Fruit fly (Drosophila melanogaster) whole organism, embryonic: ENCODE measurements around the gene TM9SF3.

Experiments used
- B-H2 ChIP-seq: fragments of 200-800 bp; sonication (Bioruptor generic); optimal IDR thresholded peaks from 2 replicates; lab custom pipeline; 2018; ENCODE audit warnings: missing biosample characterization, mild to moderate bottlenecking, missing genetic modification characterization
- CG11723 ChIP-seq: fragments of 200-800 bp; sonication (Bioruptor generic); optimal IDR thresholded peaks from 2 replicates; lab custom pipeline; 2017; ENCODE audit warnings: missing biosample characterization, mild to moderate bottlenecking, missing genetic modification characterization
- CG12104 ChIP-seq: fragments of 200-800 bp; sonication (Bioruptor generic); optimal IDR thresholded peaks from 3 replicates; lab custom pipeline; 2016; ENCODE audit warnings: missing biosample characterization, missing genetic modification characterization
- CG13894 ChIP-seq: fragments of 200-800 bp; sonication (Bioruptor generic); optimal IDR thresholded peaks from 3 replicates; lab custom pipeline; 2018; ENCODE audit warnings: missing biosample characterization, mild to moderate bottlenecking, missing genetic modification characterization, moderate library complexity
- CG14860 ChIP-seq: fragments of 200-800 bp; sonication (Bioruptor generic); IDR thresholded peaks from 3 replicates; pipeline ENCODE4 v1.3.6; 2022; ENCODE audit warnings: missing biosample characterization, missing genetic modification characterization; ENCODE audit not compliant: partially characterized antibody
- CG15073 ChIP-seq: fragments of 200-800 bp; sonication (Bioruptor generic); optimal IDR thresholded peaks from 2 replicates; lab custom pipeline; 2016; ENCODE audit warnings: missing biosample characterization, missing genetic modification characterization
- CG1602 ChIP-seq: fragments of 200-800 bp; sonication (Bioruptor generic); optimal IDR thresholded peaks from 3 replicates; lab custom pipeline; 2016; ENCODE audit warnings: missing biosample characterization, missing genetic modification characterization
- CG16779 ChIP-seq: fragments of 200-800 bp; sonication (Bioruptor generic); IDR thresholded peaks from 2 replicates; pipeline ENCODE4 v1.3.6; 2022; ENCODE audit warnings: missing biosample characterization, missing genetic modification characterization
- CG16813 ChIP-seq: fragments of 200-800 bp; sonication (Bioruptor generic); IDR thresholded peaks from 3 replicates; pipeline ENCODE4 v1.3.6; 2022; ENCODE audit warnings: missing biosample characterization, missing genetic modification characterization; ENCODE audit not compliant: partially characterized antibody
- CG2202 ChIP-seq: fragments of 200-800 bp; sonication (Bioruptor generic); optimal IDR thresholded peaks from 2 replicates; lab custom pipeline; 2018; ENCODE audit warnings: missing biosample characterization, mild to moderate bottlenecking, missing genetic modification characterization
- CG30020 ChIP-seq: fragments of 200-800 bp; optimal IDR thresholded peaks from 2 replicates; lab custom pipeline; 2019; ENCODE audit warnings: missing biosample characterization, mild to moderate bottlenecking, missing genetic modification characterization, moderate library complexity
- CG4707 ChIP-seq: fragments of 200-800 bp; sonication (Bioruptor generic); optimal IDR thresholded peaks from 2 replicates; lab custom pipeline; 2018; ENCODE audit warnings: missing biosample characterization, mild to moderate bottlenecking, missing genetic modification characterization, moderate library complexity
- CG5953 ChIP-seq: fragments of 200-800 bp; sonication (Bioruptor generic); IDR thresholded peaks from 2 replicates; pipeline ENCODE4 v1.3.6; 2022; ENCODE audit warnings: missing biosample characterization, missing genetic modification characterization
- CG7271 ChIP-seq: fragments of 200-800 bp; sonication (Bioruptor generic); optimal IDR thresholded peaks from 2 replicates; lab custom pipeline; 2018; ENCODE audit warnings: missing biosample characterization, mild to moderate bottlenecking, missing genetic modification characterization, moderate library complexity
- CG7556 ChIP-seq: fragments of 200-800 bp; sonication (Bioruptor generic); optimal IDR thresholded peaks from 2 replicates; lab custom pipeline; 2017; ENCODE audit warnings: missing biosample characterization, mild to moderate bottlenecking, missing genetic modification characterization
- CG8290 ChIP-seq, 3 experiments: fragments of 200-800 bp; sonication (Bioruptor generic); optimal IDR thresholded peaks; 2 replicates each; lab custom pipeline; 2016 to 2019; ENCODE audit warnings: missing biosample characterization in 3 of 3, missing genetic modification characterization in 3 of 3, mild to moderate bottlenecking in 2 of 3, moderate library complexity in 1 of 3
- CG8944 ChIP-seq: fragments of 200-800 bp; sonication (Bioruptor generic); optimal IDR thresholded peaks from 3 replicates; lab custom pipeline; 2016; ENCODE audit warnings: missing biosample characterization, missing genetic modification characterization
- CoRest ChIP-seq: fragments of 200-800 bp; sonication (Bioruptor generic); optimal IDR thresholded peaks from 3 replicates; lab custom pipeline; 2018; ENCODE audit warnings: missing biosample characterization, mild to moderate bottlenecking, missing genetic modification characterization, moderate library complexity
- Dad ChIP-seq: fragments of 200-800 bp; sonication (Bioruptor generic); optimal IDR thresholded peaks from 3 replicates; lab custom pipeline; 2016; ENCODE audit warnings: missing biosample characterization, missing genetic modification characterization
- Dek ChIP-seq: fragments of 200-800 bp; sonication (Bioruptor generic); optimal IDR thresholded peaks from 3 replicates; lab custom pipeline; 2019; ENCODE audit warnings: missing biosample characterization, mild to moderate bottlenecking, missing genetic modification characterization, moderate library complexity
- Dip2 ChIP-seq: fragments of 200-800 bp; sonication (Bioruptor generic); IDR thresholded peaks from 2 replicates; pipeline ENCODE4 v1.3.6; 2022; ENCODE audit warnings: missing biosample characterization, missing genetic modification characterization
- Dip3 ChIP-seq: fragments of 200-800 bp; sonication (Bioruptor generic); optimal IDR thresholded peaks from 3 replicates; lab custom pipeline; 2016; ENCODE audit warnings: missing biosample characterization, missing genetic modification characterization
- Dp ChIP-seq: fragments of 200-800 bp; sonication (Bioruptor generic); optimal IDR thresholded peaks from 2 replicates; lab custom pipeline; 2018; ENCODE audit warnings: missing biosample characterization, mild to moderate bottlenecking, missing genetic modification characterization, moderate library complexity
- Eip74EF ChIP-seq, 2 experiments: fragments of 200-800 bp in 1 of 2; fragments of >200 bp in 1 of 2; sonication (Bioruptor generic) in 1 of 2; optimal IDR thresholded peaks; 2 replicates each; lab custom pipeline; 2017 to 2019; ENCODE audit warnings: missing biosample characterization in 2 of 2, missing genetic modification characterization in 2 of 2, mild to moderate bottlenecking in 1 of 2, moderate library complexity in 1 of 2
- Hand ChIP-seq: fragments of 200-800 bp; sonication (Bioruptor generic); optimal IDR thresholded peaks from 2 replicates; lab custom pipeline; 2017; ENCODE audit warnings: mild to moderate bottlenecking, missing biosample characterization, missing genetic modification reagents, missing genetic modification characterization
- Hr3 ChIP-seq: fragments of 200-800 bp; sonication (Bioruptor generic); optimal IDR thresholded peaks from 3 replicates; lab custom pipeline; 2016; ENCODE audit warnings: missing biosample characterization, missing genetic modification characterization
- Hr39 ChIP-seq: fragments of >200 bp; optimal IDR thresholded peaks from 2 replicates; lab custom pipeline; 2017
- Hr78 ChIP-seq, 2 experiments: fragments of 200-800 bp in 1 of 2; fragments of >200 bp in 1 of 2; sonication (Bioruptor generic) in 1 of 2; optimal IDR thresholded peaks; 2 replicates each; lab custom pipeline; 2017 to 2019; ENCODE audit warnings: missing biosample characterization in 2 of 2, missing genetic modification characterization in 2 of 2, mild to moderate bottlenecking in 1 of 2, moderate library complexity in 1 of 2
- Lhr ChIP-seq: fragments of 200-800 bp; sonication (Bioruptor generic); optimal IDR thresholded peaks from 3 replicates; lab custom pipeline; 2017; ENCODE audit warnings: mild to moderate bottlenecking, missing biosample characterization, missing genetic modification reagents, missing genetic modification characterization
- Mrtf ChIP-seq: fragments of 200-800 bp; sonication (Bioruptor generic); IDR thresholded peaks from 3 replicates; pipeline ENCODE4 v1.3.6; 2022; ENCODE audit warnings: missing biosample characterization, missing genetic modification characterization
- Scr ChIP-seq: fragments of 200-800 bp; sonication (Bioruptor generic); IDR thresholded peaks from 2 replicates; pipeline ENCODE4 v1.3.6; 2022; ENCODE audit warnings: missing biosample characterization, missing genetic modification characterization; ENCODE audit not compliant: partially characterized antibody
- ash1 ChIP-seq: fragments of 200-800 bp; sonication (Bioruptor generic); optimal IDR thresholded peaks from 2 replicates; lab custom pipeline; 2018; ENCODE audit warnings: missing biosample characterization, mild to moderate bottlenecking, missing genetic modification characterization
- bbx ChIP-seq: fragments of 200-800 bp; sonication (Bioruptor generic); IDR thresholded peaks from 2 replicates; pipeline ENCODE4 v1.3.6; 2022; ENCODE audit warnings: missing biosample characterization, missing genetic modification characterization; ENCODE audit not compliant: partially characterized antibody
- chif ChIP-seq, 2 experiments: fragments of 200-800 bp; sonication (Bioruptor generic); optimal IDR thresholded peaks; 3 replicates each; lab custom pipeline; 2016; ENCODE audit warnings: missing biosample characterization in 2 of 2, missing genetic modification characterization in 2 of 2
- chinmo ChIP-seq: fragments of 200-800 bp; sonication (Bioruptor generic); IDR thresholded peaks from 4 replicates; pipeline ENCODE4 v1.3.6; 2022; ENCODE audit warnings: missing biosample characterization, missing genetic modification characterization; ENCODE audit not compliant: partially characterized antibody
- cwo ChIP-seq: fragments of 200-800 bp; sonication (Bioruptor generic); optimal IDR thresholded peaks from 3 replicates; lab custom pipeline; 2017; ENCODE audit warnings: missing biosample characterization, missing genetic modification characterization, mild to moderate bottlenecking, moderate library complexity, missing genetic modification reagents
- eve ChIP-seq, 2 experiments: fragments of >200 bp; optimal IDR thresholded peaks; 2 replicates each; lab custom pipeline; 2017; ENCODE audit warnings: missing biosample characterization in 2 of 2, missing genetic modification characterization in 2 of 2
- exex ChIP-seq: fragments of 200-800 bp; sonication (Bioruptor generic); optimal IDR thresholded peaks from 4 replicates; lab custom pipeline; 2018; ENCODE audit warnings: missing biosample characterization, mild to moderate bottlenecking, missing genetic modification characterization, moderate library complexity
- fd3F ChIP-seq: fragments of 200-800 bp; sonication (Bioruptor generic); optimal IDR thresholded peaks from 2 replicates; lab custom pipeline; 2018; ENCODE audit warnings: missing biosample characterization, mild to moderate bottlenecking, missing genetic modification characterization, moderate library complexity
- gem ChIP-seq: fragments of 200-800 bp; sonication (Bioruptor generic); optimal IDR thresholded peaks from 2 replicates; lab custom pipeline; 2019; ENCODE audit warnings: missing biosample characterization, mild to moderate bottlenecking, missing genetic modification characterization, moderate library complexity
- ham ChIP-seq: fragments of 200-800 bp; sonication (Bioruptor generic); IDR thresholded peaks from 2 replicates; pipeline ENCODE4 v1.3.6; 2022; ENCODE audit warnings: missing biosample characterization, missing genetic modification characterization
- knrl ChIP-seq: fragments of 200-800 bp; sonication (Bioruptor generic); IDR thresholded peaks from 3 replicates; pipeline ENCODE4 v1.3.6; 2022; ENCODE audit warnings: missing biosample characterization, missing genetic modification characterization; ENCODE audit not compliant: partially characterized antibody
- nmo ChIP-seq: fragments of 200-800 bp; sonication (Bioruptor generic); optimal IDR thresholded peaks from 2 replicates; lab custom pipeline; 2018; ENCODE audit warnings: missing biosample characterization, mild to moderate bottlenecking, missing genetic modification characterization, moderate library complexity
- odd ChIP-seq: fragments of 200-800 bp; sonication (Bioruptor generic); optimal IDR thresholded peaks from 2 replicates; lab custom pipeline; 2017; ENCODE audit warnings: missing biosample characterization, mild to moderate bottlenecking, missing genetic modification characterization
- repo ChIP-seq: fragments of 200-800 bp; sonication (Bioruptor generic); optimal IDR thresholded peaks from 2 replicates; lab custom pipeline; 2016; ENCODE audit warnings: missing biosample characterization, missing genetic modification characterization
- sim ChIP-seq: fragments of 200-800 bp; sonication (Bioruptor generic); IDR thresholded peaks from 2 replicates; pipeline ENCODE4 v1.3.6; 2022; ENCODE audit warnings: missing biosample characterization, missing genetic modification characterization
- trem ChIP-seq: fragments of 200-800 bp; optimal IDR thresholded peaks from 3 replicates; lab custom pipeline; 2019; ENCODE audit warnings: missing biosample characterization, mild to moderate bottlenecking, missing genetic modification characterization, moderate library complexity
- vfl ChIP-seq: fragments of 200-800 bp; sonication (Bioruptor generic); optimal IDR thresholded peaks from 2 replicates; lab custom pipeline; 2016; ENCODE audit warnings: missing biosample characterization, missing genetic modification characterization
- vvl ChIP-seq: fragments of 200-800 bp; sonication (Bioruptor generic); IDR thresholded peaks from 2 replicates; pipeline ENCODE4 v1.3.6; 2022; ENCODE audit warnings: missing biosample characterization, missing genetic modification characterization
- zfh2 ChIP-seq: fragments of 200-800 bp; sonication (Bioruptor generic); optimal IDR thresholded peaks from 2 replicates; lab custom pipeline; 2016; ENCODE audit warnings: missing biosample characterization, missing genetic modification characterization

TM9SF3 gene

DNA sequence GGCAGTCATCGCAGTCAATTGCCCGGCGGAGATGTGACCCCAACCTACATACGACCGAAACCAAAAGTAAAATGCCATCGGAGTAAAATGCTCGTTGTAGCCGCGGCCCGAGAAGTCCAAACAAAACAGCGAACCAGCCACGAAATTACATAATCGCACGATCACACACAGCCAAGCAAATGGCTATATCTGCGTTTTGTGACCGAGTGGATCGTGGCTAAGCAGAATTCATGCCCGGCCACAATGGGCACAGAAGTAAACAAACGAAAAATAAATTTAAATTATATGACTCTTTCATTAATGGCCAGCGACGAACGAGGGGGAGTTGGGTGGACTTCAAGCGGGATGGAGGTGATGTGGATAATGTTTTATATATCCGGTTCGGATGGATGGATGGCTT lies 34.1 kb downstream of the TM9SF3 start:
- TF ChIP-seq chif (GFP tag; optimal IDR thresholded peaks at IDR 0.05; lab: Kevin White, UChicago) = no peak
- no peak for TF ChIP-seq CG14860
- peak in 1 of 2 experiments; percentile 18 for TF ChIP-seq Eip74EF (GFP tag; optimal IDR thresholded peaks at IDR 0.05; lab: Kevin White, UChicago)
- TF ChIP-seq trem = no peak
- no peak for TF ChIP-seq nmo (GFP tag; lab: Kevin White, UChicago)
- no peak for TF ChIP-seq CG5953 (GFP tag; lab: Robert Waterston, UW)
- no peak for TF ChIP-seq fd3F (GFP tag; lab: Kevin White, UChicago)
- no peak for TF ChIP-seq Scr (GFP tag; lab: Robert Waterston, UW)
- no peak for TF ChIP-seq Dip3 (GFP tag; lab: Kevin White, UChicago)
- TF ChIP-seq odd (GFP tag; lab: Kevin White, UChicago) = no peak
- no peak for TF ChIP-seq ash1
- TF ChIP-seq Hand (GFP tag; lab: Kevin White, UChicago) = no peak
- TF ChIP-seq Dek (tag; lab: Kevin White, UChicago) = no peak
- TF ChIP-seq CG8290 (GFP tag; optimal IDR thresholded peaks at IDR 0.05; lab: Kevin White, UChicago) = no peak
- TF ChIP-seq CG8290 (tag; optimal IDR thresholded peaks at IDR 0.05; lab: Kevin White, UChicago) = peak in 1 of 2 experiments; percentile 24
- no peak for TF ChIP-seq zfh2 (GFP tag; lab: Kevin White, UChicago)
- no peak for TF ChIP-seq Lhr (GFP tag; lab: Kevin White, UChicago)
- TF ChIP-seq CG12104 = no peak
- TF ChIP-seq CG8944 (GFP tag; lab: Kevin White, UChicago) = no peak
- no peak for TF ChIP-seq repo (GFP tag; lab: Kevin White, UChicago)
- no peak for TF ChIP-seq vvl (GFP tag; lab: Robert Waterston, UW)
- peak; percentile 31 for TF ChIP-seq B-H2 (GFP tag; lab: Kevin White, UChicago)
- TF ChIP-seq CG16779 (GFP tag; lab: Robert Waterston, UW) = no peak
- TF ChIP-seq Hr3 = no peak
- no peak for TF ChIP-seq vfl (GFP tag; lab: Kevin White, UChicago)
- no peak for TF ChIP-seq eve (GFP tag; optimal IDR thresholded peaks at IDR 0.05; lab: Kevin White, UChicago)
- no peak for TF ChIP-seq CG7556 (GFP tag; lab: Kevin White, UChicago)
- no peak for TF ChIP-seq CG15073
- TF ChIP-seq gem (tag; lab: Kevin White, UChicago) = no peak
- TF ChIP-seq CG16813 = no peak
- TF ChIP-seq knrl (GFP tag; lab: Robert Waterston, UW) = no peak
- TF ChIP-seq CG7271 (tag; lab: Kevin White, UChicago) = no peak
- no peak for TF ChIP-seq CG1602
- no peak for TF ChIP-seq Hr39 (lab: Kevin White, UChicago)
- TF ChIP-seq CoRest (tag; lab: Kevin White, UChicago) = no peak
- no peak for TF ChIP-seq CG2202
- 0 out of 4 replicates have a peak, but pooled peaks have one; percentile 59 for TF ChIP-seq chinmo (GFP tag; lab: Robert Waterston, UW)
- no peak for TF ChIP-seq Dip2 (GFP tag; lab: Robert Waterston, UW)
- TF ChIP-seq Mrtf (GFP tag; lab: Robert Waterston, UW) = no peak
- TF ChIP-seq Dad (GFP tag; lab: Kevin White, UChicago) = no peak
- TF ChIP-seq Hr78 (GFP tag; optimal IDR thresholded peaks at IDR 0.05; lab: Kevin White, UChicago) = peak in 1 of 2 experiments; percentile 4
- TF ChIP-seq cwo = no peak
- TF ChIP-seq CG13894 = peak; percentile 38
- no peak for TF ChIP-seq bbx
- no peak for TF ChIP-seq CG4707 (GFP tag; lab: Kevin White, UChicago)
- TF ChIP-seq CG11723 (GFP tag; lab: Kevin White, UChicago) = no peak
- TF ChIP-seq CG30020 (tag; lab: Kevin White, UChicago) = no peak
- no peak for TF ChIP-seq sim
- TF ChIP-seq Dp (GFP tag; lab: Kevin White, UChicago) = no peak
- TF ChIP-seq ham (GFP tag; lab: Robert Waterston, UW) = no peak
- TF ChIP-seq exex (tag; lab: Kevin White, UChicago) = no peak
